Fruit fly (Drosophila melanogaster) whole organism, embryonic: ENCODE data around the gene Ir31a.

ENCODE experiments used
- ATbp ChIP-seq: fragments of 200-800 bp; sonication (Bioruptor generic); optimal IDR thresholded peaks from 2 replicates; lab custom pipeline; 2017; ENCODE audit warnings: missing biosample characterization, mild to moderate bottlenecking, missing genetic modification characterization, missing genetic modification reagents
- Atf-2 ChIP-seq: fragments of 200-800 bp; sonication (Bioruptor generic); optimal IDR thresholded peaks from 2 replicates; lab custom pipeline; 2016; ENCODE audit warnings: missing biosample characterization, missing genetic modification characterization
- CG10431 ChIP-seq: fragments of 200-800 bp; sonication (Bioruptor generic); optimal IDR thresholded peaks from 3 replicates; lab custom pipeline; 2018; ENCODE audit warnings: missing biosample characterization, mild to moderate bottlenecking, missing genetic modification characterization
- CG12104 ChIP-seq: fragments of 200-800 bp; sonication (Bioruptor generic); optimal IDR thresholded peaks from 3 replicates; lab custom pipeline; 2016; ENCODE audit warnings: missing biosample characterization, missing genetic modification characterization
- CG12942 ChIP-seq: fragments of 200-800 bp; sonication (Bioruptor generic); optimal IDR thresholded peaks from 3 replicates; lab custom pipeline; 2016; ENCODE audit warnings: missing biosample characterization, missing genetic modification characterization
- CG14441 ChIP-seq: fragments of 200-800 bp; sonication (Bioruptor generic); IDR thresholded peaks from 2 replicates; pipeline ENCODE4 v1.3.6; 2022; ENCODE audit warnings: missing biosample characterization, missing genetic modification characterization
- CG15073 ChIP-seq: fragments of 200-800 bp; sonication (Bioruptor generic); optimal IDR thresholded peaks from 2 replicates; lab custom pipeline; 2016; ENCODE audit warnings: missing biosample characterization, missing genetic modification characterization
- CG16863 ChIP-seq: fragments of 200-800 bp; sonication (Bioruptor generic); optimal IDR thresholded peaks from 3 replicates; lab custom pipeline; 2016; ENCODE audit warnings: missing biosample characterization, missing genetic modification characterization
- CG17328 ChIP-seq: fragments of 200-800 bp; sonication (Bioruptor generic); IDR thresholded peaks from 2 replicates; pipeline ENCODE4 v1.3.6; 2022; ENCODE audit warnings: missing biosample characterization, missing genetic modification characterization
- CG2120 ChIP-seq: fragments of 200-800 bp; sonication (Bioruptor generic); optimal IDR thresholded peaks from 3 replicates; lab custom pipeline; 2016; ENCODE audit warnings: missing biosample characterization, missing genetic modification characterization
- CG31388 ChIP-seq: fragments of 200-800 bp; sonication (Bioruptor generic); optimal IDR thresholded peaks from 2 replicates; lab custom pipeline; 2016; ENCODE audit warnings: missing biosample characterization, missing genetic modification characterization
- CG32532 ChIP-seq: fragments of 200-800 bp; sonication (Bioruptor generic); IDR thresholded peaks from 2 replicates; pipeline ENCODE4 v1.3.6; 2022; ENCODE audit warnings: missing biosample characterization, missing genetic modification characterization
- CG6175 ChIP-seq: fragments of 200-800 bp; sonication (Bioruptor generic); IDR thresholded peaks from 3 replicates; pipeline ENCODE4 v1.3.6; 2022; ENCODE audit warnings: missing biosample characterization, missing genetic modification characterization
- CG6765 ChIP-seq: fragments of 200-800 bp; sonication (Bioruptor generic); optimal IDR thresholded peaks from 3 replicates; lab custom pipeline; 2017; ENCODE audit warnings: missing biosample characterization, mild to moderate bottlenecking, missing genetic modification characterization
- CG6813 ChIP-seq: fragments of 200-800 bp; sonication (Bioruptor generic); optimal IDR thresholded peaks from 2 replicates; lab custom pipeline; 2017; ENCODE audit warnings: missing biosample characterization, missing genetic modification characterization, mild to moderate bottlenecking, moderate library complexity, missing genetic modification reagents
- CG6854 ChIP-seq: fragments of 200-800 bp; sonication (Bioruptor generic); optimal IDR thresholded peaks from 3 replicates; lab custom pipeline; 2017; ENCODE audit warnings: missing biosample characterization, mild to moderate bottlenecking, missing genetic modification characterization
- CG7928 ChIP-seq: fragments of 200-800 bp; sonication (Bioruptor generic); optimal IDR thresholded peaks from 2 replicates; lab custom pipeline; 2017; ENCODE audit warnings: missing biosample characterization, mild to moderate bottlenecking, missing genetic modification characterization
- CG8924 ChIP-seq: fragments of 200-800 bp; optimal IDR thresholded peaks from 3 replicates; lab custom pipeline; 2019; ENCODE audit warnings: missing biosample characterization, mild to moderate bottlenecking, missing genetic modification characterization, moderate library complexity
- Dbx ChIP-seq: fragments of 200-800 bp; sonication (Bioruptor generic); IDR thresholded peaks from 3 replicates; pipeline ENCODE4 v1.3.6; 2022; ENCODE audit warnings: missing biosample characterization, missing genetic modification characterization
- Deaf1 ChIP-seq: fragments of 200-800 bp; optimal IDR thresholded peaks from 3 replicates; lab custom pipeline; 2019; ENCODE audit warnings: missing biosample characterization, mild to moderate bottlenecking, missing genetic modification characterization, moderate library complexity
- Fer2 ChIP-seq: fragments of 200-800 bp; sonication (Bioruptor generic); optimal IDR thresholded peaks from 2 replicates; lab custom pipeline; 2018; ENCODE audit warnings: missing biosample characterization, mild to moderate bottlenecking, missing genetic modification characterization, moderate library complexity
- HLH4C ChIP-seq: fragments of 200-800 bp; sonication (Bioruptor generic); IDR thresholded peaks from 3 replicates; pipeline ENCODE4 v1.3.6; 2022; ENCODE audit warnings: missing biosample characterization, missing genetic modification characterization; ENCODE audit not compliant: partially characterized antibody
- HmgD ChIP-seq: fragments of 200-800 bp; sonication (Bioruptor generic); optimal IDR thresholded peaks from 3 replicates; lab custom pipeline; 2016; ENCODE audit warnings: missing biosample characterization, missing genetic modification characterization
- Hr39 ChIP-seq: fragments of >200 bp; optimal IDR thresholded peaks from 2 replicates; lab custom pipeline; 2017
- MESR4 ChIP-seq: fragments of 200-800 bp; sonication (Bioruptor generic); optimal IDR thresholded peaks from 2 replicates; lab custom pipeline; 2018; ENCODE audit warnings: missing biosample characterization, mild to moderate bottlenecking, missing genetic modification characterization, moderate library complexity
- NfI ChIP-seq: fragments of 200-800 bp; sonication (Bioruptor generic); optimal IDR thresholded peaks from 3 replicates; lab custom pipeline; 2018; ENCODE audit warnings: missing biosample characterization, mild to moderate bottlenecking, missing genetic modification characterization, moderate library complexity
- Optix ChIP-seq: fragments of 200-800 bp; sonication (Bioruptor generic); IDR thresholded peaks from 3 replicates; pipeline ENCODE4 v1.3.6; 2022; ENCODE audit warnings: missing biosample characterization, missing genetic modification characterization
- Rfx ChIP-seq: fragments of 200-800 bp; sonication (Bioruptor generic); IDR thresholded peaks from 2 replicates; pipeline ENCODE4 v1.3.6; 2022; ENCODE audit warnings: missing biosample characterization, missing genetic modification characterization
- Sry-δ ChIP-seq: fragments of 200-800 bp; sonication (Bioruptor generic); optimal IDR thresholded peaks from 2 replicates; lab custom pipeline; 2016; ENCODE audit warnings: missing biosample characterization, missing genetic modification characterization
- Stat92E ChIP-seq, 3 experiments: fragments of >200 bp in 2 of 3; fragments of 200-800 bp in 1 of 3; sonication (Bioruptor generic) in 1 of 3; optimal IDR thresholded peaks; 2 replicates each; lab custom pipeline; 2017 to 2019; ENCODE audit warnings: missing biosample characterization in 3 of 3, missing genetic modification characterization in 3 of 3, mild to moderate bottlenecking in 1 of 3, moderate library complexity in 1 of 3
- Taf1 ChIP-seq: fragments of 200-800 bp; sonication (Bioruptor generic); IDR thresholded peaks from 2 replicates; pipeline ENCODE4 v1.3.6; 2022; ENCODE audit warnings: missing biosample characterization, missing genetic modification characterization
- Xbp1 ChIP-seq: fragments of 200-800 bp; sonication (Bioruptor generic); optimal IDR thresholded peaks from 3 replicates; lab custom pipeline; 2016; ENCODE audit warnings: missing biosample characterization, mild to moderate bottlenecking, missing genetic modification characterization
- bsh ChIP-seq, 2 experiments: fragments of 200-800 bp; sonication (Bioruptor generic); optimal IDR thresholded peaks; 2 replicates each; lab custom pipeline; 2017 to 2018; ENCODE audit warnings: mild to moderate bottlenecking in 2 of 2, missing biosample characterization in 2 of 2, missing genetic modification characterization in 2 of 2, moderate library complexity in 1 of 2
- btn ChIP-seq: fragments of 200-800 bp; sonication (Bioruptor generic); optimal IDR thresholded peaks from 2 replicates; lab custom pipeline; 2016; ENCODE audit warnings: missing biosample characterization, missing genetic modification characterization
- chinmo ChIP-seq: fragments of 200-800 bp; sonication (Bioruptor generic); IDR thresholded peaks from 4 replicates; pipeline ENCODE4 v1.3.6; 2022; ENCODE audit warnings: missing biosample characterization, missing genetic modification characterization; ENCODE audit not compliant: partially characterized antibody
- ewg ChIP-seq: fragments of 200-800 bp; sonication (Bioruptor generic); optimal IDR thresholded peaks from 3 replicates; lab custom pipeline; 2017; ENCODE audit warnings: mild to moderate bottlenecking, missing biosample characterization, missing genetic modification reagents, missing genetic modification characterization
- gro ChIP-seq: fragments of 200-800 bp; sonication (Bioruptor generic); optimal IDR thresholded peaks from 2 replicates; lab custom pipeline; 2016; ENCODE audit warnings: missing biosample characterization, missing genetic modification characterization
- hbn ChIP-seq: fragments of 200-800 bp; sonication (Bioruptor generic); IDR thresholded peaks from 2 replicates; pipeline ENCODE4 v1.3.6; 2022; ENCODE audit warnings: missing biosample characterization, missing genetic modification characterization; ENCODE audit not compliant: partially characterized antibody
- lilli ChIP-seq: fragments of 200-800 bp; sonication (Bioruptor generic); optimal IDR thresholded peaks from 3 replicates; lab custom pipeline; 2016; ENCODE audit warnings: missing biosample characterization, missing genetic modification characterization
- onecut ChIP-seq: fragments of 200-800 bp; sonication (Bioruptor generic); IDR thresholded peaks from 2 replicates; pipeline ENCODE4 v1.3.6; 2022; ENCODE audit warnings: missing biosample characterization, missing genetic modification characterization
- pan ChIP-seq, 4 experiments: fragments of >200 bp in 3 of 4; fragments of 200-800 bp in 1 of 4; sonication (Bioruptor generic) in 1 of 4; optimal IDR thresholded peaks in 3 of 4; IDR thresholded peaks in 1 of 4; 2 replicates each; pipeline versions ENCODE4 v1.3.6 to Lab custom; 2017 to 2022; ENCODE audit warnings: missing biosample characterization in 2 of 4, missing genetic modification characterization in 2 of 4, mixed read lengths in 1 of 4
- pnt ChIP-seq: fragments of 200-800 bp; sonication (Bioruptor generic); optimal IDR thresholded peaks from 3 replicates; lab custom pipeline; 2016; ENCODE audit warnings: missing biosample characterization, missing genetic modification characterization
- pros ChIP-seq: fragments of 200-800 bp; sonication (Bioruptor generic); optimal IDR thresholded peaks from 3 replicates; lab custom pipeline; 2019; ENCODE audit warnings: missing biosample characterization, mild to moderate bottlenecking, missing genetic modification characterization, moderate library complexity
- pzg ChIP-seq: fragments of 200-800 bp; sonication (Bioruptor generic); optimal IDR thresholded peaks from 3 replicates; lab custom pipeline; 2018; ENCODE audit warnings: missing biosample characterization, mild to moderate bottlenecking, missing genetic modification characterization, moderate library complexity
- row ChIP-seq: fragments of 200-800 bp; sonication (Bioruptor generic); IDR thresholded peaks from 3 replicates; pipeline ENCODE4 v1.3.6; 2022; ENCODE audit warnings: missing biosample characterization, missing genetic modification characterization
- sd ChIP-seq: fragments of 200-800 bp; sonication (Bioruptor generic); optimal IDR thresholded peaks from 3 replicates; lab custom pipeline; 2018; ENCODE audit warnings: missing biosample characterization, mild to moderate bottlenecking, missing genetic modification characterization, moderate library complexity
- sr ChIP-seq: fragments of 200-800 bp; sonication (Bioruptor generic); IDR thresholded peaks from 3 replicates; pipeline ENCODE4 v1.3.6; 2022; ENCODE audit warnings: missing biosample characterization, missing genetic modification characterization
- usp ChIP-seq: fragments of >200 bp; optimal IDR thresholded peaks from 2 replicates; lab custom pipeline; 2017; ENCODE audit warnings: missing biosample characterization, missing genetic modification characterization
- vvl ChIP-seq: fragments of 200-800 bp; sonication (Bioruptor generic); IDR thresholded peaks from 2 replicates; pipeline ENCODE4 v1.3.6; 2022; ENCODE audit warnings: missing biosample characterization, missing genetic modification characterization
- yki ChIP-seq: fragments of >200 bp; optimal IDR thresholded peaks from 3 replicates; lab custom pipeline; 2018

Gene Ir31a

DNA sequence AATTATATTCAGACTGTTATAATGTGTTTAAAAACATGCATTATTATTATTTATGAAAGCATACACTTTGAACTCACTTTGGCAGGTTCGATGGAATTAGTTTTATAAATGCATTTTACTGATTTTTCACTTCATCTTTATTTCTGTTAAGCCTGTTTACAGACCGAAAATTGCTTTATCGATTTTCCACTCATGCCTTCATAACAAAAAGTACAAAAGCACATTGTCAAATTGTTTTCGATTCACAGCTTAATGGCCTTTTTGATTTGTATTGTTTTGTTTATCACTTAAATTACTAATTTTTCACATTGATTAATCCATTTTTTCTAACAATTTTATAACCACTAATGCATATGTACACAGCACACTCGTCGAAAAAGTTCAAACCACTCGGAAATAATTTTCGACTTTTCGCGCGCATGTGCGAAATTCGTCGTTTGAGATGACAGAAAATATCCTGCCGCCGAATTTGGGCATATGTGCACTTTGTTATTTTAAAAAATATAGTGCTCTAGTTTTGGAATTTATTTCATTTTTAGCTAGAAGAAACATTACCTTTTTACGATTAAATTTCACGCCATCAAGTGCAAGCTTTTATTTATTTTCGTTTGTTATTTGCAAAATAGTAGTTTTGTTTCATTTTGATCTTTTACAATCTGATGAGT lies 31.6 kb upstream of the Ir31a start, which contains the start of gene rho-5 (continued):
- peak; percentile 93 for TF ChIP-seq onecut (GFP tag; lab: Robert Waterston, UW)
- TF ChIP-seq Sry-δ (GFP tag; lab: Kevin White, UChicago), result peak; percentile 40
- TF ChIP-seq CG6175 (GFP tag; lab: Robert Waterston, UW), result no peak
- TF ChIP-seq Dbx (GFP tag; lab: Robert Waterston, UW), result no peak
- no peak for TF ChIP-seq ATbp (GFP tag; lab: Kevin White, UChicago)
- no peak for TF ChIP-seq Deaf1
- peak; percentile 97 for TF ChIP-seq ewg (GFP tag; lab: Kevin White, UChicago)
- no peak for TF ChIP-seq CG31388 (GFP tag; lab: Kevin White, UChicago)
- no peak for TF ChIP-seq Taf1 (GFP tag; lab: Robert Waterston, UW)
- TF ChIP-seq chinmo, result no peak
- no peak for TF ChIP-seq NfI (GFP tag; lab: Kevin White, UChicago)
- no peak for TF ChIP-seq CG7928 (GFP tag; lab: Kevin White, UChicago)
- no peak for TF ChIP-seq CG8924 (tag; lab: Kevin White, UChicago)
- no peak for TF ChIP-seq CG10431 (GFP tag; lab: Kevin White, UChicago)
- TF ChIP-seq hbn (GFP tag; lab: Robert Waterston, UW), result no peak
- TF ChIP-seq CG6765, result no peak
- TF ChIP-seq Xbp1 (GFP tag; lab: Kevin White, UChicago), result no peak
- TF ChIP-seq CG6854, result no peak
- no peak for TF ChIP-seq CG12104 (GFP tag; lab: Kevin White, UChicago)
- no peak for TF ChIP-seq usp
- TF ChIP-seq Hr39 (lab: Kevin White, UChicago), result no peak
- TF ChIP-seq pan (optimal IDR thresholded peaks at IDR 0.05; lab: Kevin White, UChicago), result no peak
- no peak for TF ChIP-seq pan (GFP tag; optimal IDR thresholded peaks at IDR 0.05 in 1 of 2, IDR thresholded peaks at IDR 0.05 in 1 of 2)
- peak; percentile 7 for TF ChIP-seq MESR4 (GFP tag; lab: Kevin White, UChicago)
- TF ChIP-seq pzg, result peak; percentile 6
- no peak for TF ChIP-seq CG14441 (GFP tag; lab: Robert Waterston, UW)
- TF ChIP-seq Stat92E (GFP tag; optimal IDR thresholded peaks at IDR 0.05; lab: Kevin White, UChicago), result no peak
- no peak for TF ChIP-seq HmgD (GFP tag; lab: Kevin White, UChicago)
- no peak for TF ChIP-seq vvl (GFP tag; lab: Robert Waterston, UW)
- TF ChIP-seq sd (tag; lab: Kevin White, UChicago), result no peak
- TF ChIP-seq Rfx (GFP tag; lab: Robert Waterston, UW), result peak; percentile 45; the same call in 1 of the 2 replicates
- no peak for TF ChIP-seq CG16863 (GFP tag; lab: Kevin White, UChicago)
- no peak for TF ChIP-seq btn (GFP tag; lab: Kevin White, UChicago)
- no peak for TF ChIP-seq CG15073 (GFP tag; lab: Kevin White, UChicago)
- peak; percentile 50 for TF ChIP-seq CG2120
- no peak for TF ChIP-seq Optix
- TF ChIP-seq yki, result no peak
- TF ChIP-seq row (GFP tag; lab: Robert Waterston, UW), result peak; percentile 60
- peak; percentile 6 for TF ChIP-seq gro (GFP tag; lab: Kevin White, UChicago)
- TF ChIP-seq sr (GFP tag; lab: Robert Waterston, UW), result no peak
- no peak for TF ChIP-seq CG6813 (GFP tag; lab: Kevin White, UChicago)
- no peak for TF ChIP-seq CG32532 (GFP tag; lab: Robert Waterston, UW)
- 0 out of 2 replicates have a peak, but pooled peaks have one; percentile 28 for TF ChIP-seq CG17328
- TF ChIP-seq lilli (GFP tag; lab: Kevin White, UChicago), result peak; percentile 15
- TF ChIP-seq Atf-2 (GFP tag; lab: Kevin White, UChicago), result no peak
- TF ChIP-seq Fer2, result no peak
- TF ChIP-seq pnt (GFP tag; lab: Kevin White, UChicago), result no peak
- no peak for TF ChIP-seq HLH4C (GFP tag; lab: Robert Waterston, UW)
- TF ChIP-seq pros, result no peak
- TF ChIP-seq bsh (GFP tag; optimal IDR thresholded peaks at IDR 0.05; lab: Kevin White, UChicago), result no peak
- no peak for TF ChIP-seq CG12942 (GFP tag; lab: Kevin White, UChicago)
